Worm (Caenorhabditis elegans) whole organism, late embryonic: ENCODE results near the gene T22H9.1.
A peak's percentile ranks its signal among the peaks of the same experiment; 100 is the strongest.

ENCODE experiments used
- C38D4.7 ChIP-seq: fragments of 200-800 bp; sonication (Bioruptor generic); optimal IDR thresholded peaks from 2 replicates; lab custom pipeline; 2018; ENCODE audit warnings: mild to moderate bottlenecking, missing genetic modification characterization, moderate library complexity, missing compliant biosample characterization
- K02D7.2 ChIP-seq: sonication (generic microtip); optimal IDR thresholded peaks from 2 replicates; lab custom pipeline; 2017; ENCODE audit warnings: mild to moderate bottlenecking, missing genetic modification characterization, missing compliant biosample characterization
- T23F11.4 ChIP-seq: fragments of 200-800 bp; sonication (Bioruptor generic); optimal IDR thresholded peaks from 2 replicates; lab custom pipeline; 2018; ENCODE audit warnings: mild to moderate bottlenecking, missing genetic modification characterization, missing compliant biosample characterization
- Y22D7AL.16 ChIP-seq: sonication (generic microtip); optimal IDR thresholded peaks from 2 replicates; lab custom pipeline; 2016; ENCODE audit warnings: missing genetic modification characterization, missing compliant biosample characterization
- ceh-14 ChIP-seq: sonication (generic microtip); optimal IDR thresholded peaks from 2 replicates; lab custom pipeline; 2016; ENCODE audit warnings: missing genotype, missing genetic modification characterization, missing compliant biosample characterization
- ceh-19 ChIP-seq: fragments of 200-800 bp; sonication (Bioruptor generic); optimal IDR thresholded peaks from 2 replicates; lab custom pipeline; 2018; ENCODE audit warnings: mild to moderate bottlenecking, missing genetic modification characterization, missing compliant biosample characterization
- ceh-24 ChIP-seq: sonication (generic microtip); optimal IDR thresholded peaks from 2 replicates; lab custom pipeline; 2016; ENCODE audit warnings: mild to moderate bottlenecking, missing genetic modification characterization, missing compliant biosample characterization
- ceh-30 ChIP-seq: fragments of 150-350 bp; optimal IDR thresholded peaks from 2 replicates; lab custom pipeline; 2014; ENCODE audit warnings: missing biosample characterization, missing genetic modification characterization
- ceh-9 ChIP-seq: sonication (generic microtip); optimal IDR thresholded peaks from 2 replicates; lab custom pipeline; 2016; ENCODE audit warnings: mild to moderate bottlenecking, missing genetic modification characterization, inconsistent platforms, missing compliant biosample characterization
- che-1 ChIP-seq: sonication (generic microtip); optimal IDR thresholded peaks from 2 replicates; lab custom pipeline; 2016; ENCODE audit warnings: mild to moderate bottlenecking, missing genetic modification characterization, missing compliant biosample characterization
- elt-2 ChIP-seq: sonication (generic microtip); optimal IDR thresholded peaks from 2 replicates; lab custom pipeline; 2016; ENCODE audit warnings: missing genetic modification reagents, missing genetic modification characterization, missing compliant biosample characterization
- ets-4 ChIP-seq: sonication (generic microtip); optimal IDR thresholded peaks from 2 replicates; lab custom pipeline; 2016; ENCODE audit warnings: missing genetic modification characterization, missing compliant biosample characterization
- fax-1 ChIP-seq: sonication (generic microtip); optimal IDR thresholded peaks from 2 replicates; lab custom pipeline; 2016; ENCODE audit warnings: missing genotype, missing genetic modification characterization, missing compliant biosample characterization
- fkh-6 ChIP-seq: sonication (generic microtip); optimal IDR thresholded peaks from 2 replicates; lab custom pipeline; 2016; ENCODE audit warnings: missing genetic modification characterization, missing compliant biosample characterization
- hlh-13 ChIP-seq: fragments of 200-800 bp; sonication (Bioruptor generic); optimal IDR thresholded peaks from 2 replicates; lab custom pipeline; 2018; ENCODE audit warnings: mild to moderate bottlenecking, missing genetic modification characterization, missing compliant biosample characterization
- hlh-15 ChIP-seq: sonication (generic microtip); optimal IDR thresholded peaks from 2 replicates; lab custom pipeline; 2016; ENCODE audit warnings: missing genetic modification characterization, missing compliant biosample characterization
- hlh-30 ChIP-seq: sonication (generic microtip); optimal IDR thresholded peaks from 2 replicates; lab custom pipeline; 2017; ENCODE audit warnings: antibody characterized with exemption, missing genetic modification characterization, missing compliant biosample characterization; ENCODE audit not compliant: insufficient read depth
- hlh-8 ChIP-seq: sonication (generic microtip); optimal IDR thresholded peaks from 2 replicates; lab custom pipeline; 2016; ENCODE audit warnings: missing genotype, missing genetic modification characterization, missing compliant biosample characterization
- lin-11 ChIP-seq: fragments of 200-800 bp; sonication (Bioruptor generic); optimal IDR thresholded peaks from 2 replicates; lab custom pipeline; 2018; ENCODE audit warnings: mild to moderate bottlenecking, missing genetic modification characterization, missing compliant biosample characterization
- nfya-1 ChIP-seq: sonication (generic microtip); optimal IDR thresholded peaks from 2 replicates; lab custom pipeline; 2017; ENCODE audit warnings: missing genetic modification characterization, mild to moderate bottlenecking, missing compliant biosample characterization, antibody characterized with exemption, moderate library complexity
- nhr-232 ChIP-seq: sonication (generic microtip); optimal IDR thresholded peaks from 2 replicates; lab custom pipeline; 2016; ENCODE audit warnings: missing genetic modification characterization, missing compliant biosample characterization
- npax-4 ChIP-seq: sonication (generic microtip); optimal IDR thresholded peaks from 2 replicates; lab custom pipeline; 2016; ENCODE audit warnings: missing genetic modification characterization, missing compliant biosample characterization
- pag-3 ChIP-seq: sonication (generic microtip); optimal IDR thresholded peaks from 2 replicates; lab custom pipeline; 2016; ENCODE audit warnings: missing compliant biosample characterization, missing genetic modification characterization, borderline replicate concordance
- pat-9 ChIP-seq: fragments of 200-800 bp; sonication (Bioruptor generic); optimal IDR thresholded peaks from 2 replicates; lab custom pipeline; 2018; ENCODE audit warnings: mild to moderate bottlenecking, missing genetic modification characterization, moderate library complexity, missing compliant biosample characterization
- pax-1 ChIP-seq: fragments of 150-350 bp; optimal IDR thresholded peaks from 2 replicates; lab custom pipeline; 2014; ENCODE audit warnings: missing biosample characterization, missing genetic modification characterization
- pha-2 ChIP-seq: sonication (generic microtip); optimal IDR thresholded peaks from 2 replicates; lab custom pipeline; 2017; ENCODE audit warnings: mild to moderate bottlenecking, missing genetic modification characterization, missing compliant biosample characterization
- pha-4 ChIP-seq: fragments of 150-350 bp; optimal IDR thresholded peaks from 2 replicates; lab custom pipeline; 2018; ENCODE audit warnings: missing biosample characterization, missing genetic modification reagents, missing genetic modification characterization
- sox-4 ChIP-seq: sonication (generic microtip); optimal IDR thresholded peaks from 2 replicates; lab custom pipeline; 2017; ENCODE audit warnings: mild to moderate bottlenecking, missing genetic modification characterization, inconsistent platforms, missing compliant biosample characterization
- syd-9 ChIP-seq: sonication (generic microtip); optimal IDR thresholded peaks from 2 replicates; lab custom pipeline; 2016; ENCODE audit warnings: mild to moderate bottlenecking, missing genetic modification characterization, moderate library complexity, missing compliant biosample characterization
- tbx-2 ChIP-seq: sonication (generic microtip); optimal IDR thresholded peaks from 2 replicates; lab custom pipeline; 2016; ENCODE audit warnings: missing genetic modification characterization, missing compliant biosample characterization
- ttx-3 ChIP-seq: sonication (generic microtip); optimal IDR thresholded peaks from 2 replicates; lab custom pipeline; 2016; ENCODE audit warnings: missing genetic modification reagents, missing genetic modification characterization, missing compliant biosample characterization
- unc-3 ChIP-seq, 2 experiments: fragments of 200-800 bp in 1 of 2; sonication (Bioruptor generic) in 1 of 2; sonication (generic microtip) in 1 of 2; conservative IDR thresholded peaks in 1 of 2; optimal IDR thresholded peaks in 1 of 2; 2 replicates each; pipeline versions ENCODE4 v1.3.6 to Lab custom; 2016 to 2022; ENCODE audit warnings: missing compliant biosample characterization in 2 of 2, missing genetic modification characterization in 2 of 2, missing genetic modification reagents in 1 of 2
- unc-55 ChIP-seq: sonication (generic microtip); optimal IDR thresholded peaks from 2 replicates; lab custom pipeline; 2017; ENCODE audit warnings: missing biosample characterization, missing genetic modification reagents, missing genetic modification characterization
- zip-5 ChIP-seq: sonication (generic microtip); optimal IDR thresholded peaks from 2 replicates; lab custom pipeline; 2016; ENCODE audit warnings: missing genetic modification characterization, missing compliant biosample characterization

Gene T22H9.1

DNA sequence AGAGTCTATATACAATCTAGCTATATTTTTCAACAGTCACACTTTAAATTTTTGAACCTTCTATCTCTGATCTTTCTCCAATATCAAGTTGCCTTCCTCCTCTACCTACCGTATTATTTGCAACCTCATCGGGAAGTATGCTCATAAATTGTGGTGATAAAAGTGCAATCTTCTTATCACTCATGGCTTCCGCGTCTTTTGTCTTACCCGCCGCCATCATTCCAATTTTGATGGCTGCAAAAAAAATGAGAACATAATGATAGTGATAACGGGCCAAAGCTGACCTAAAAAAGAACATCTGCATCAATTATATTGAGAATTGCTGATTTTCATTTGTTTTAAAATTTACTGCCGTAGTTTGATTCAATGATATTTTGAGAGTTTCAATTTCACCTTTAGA, 17.2 kb downstream of the T22H9.1 start:
- TF ChIP-seq T23F11.4 (no peak), elt-2 (tag; lab: Kevin White, UChicago) (peak; percentile 33)

ce11 chrV:378231-378630, 18.7 kb downstream of the T22H9.1 start:
- TF ChIP-seq pha-2 (tag; lab: Kevin White, UChicago) (no peak), tbx-2 (tag; lab: Kevin White, UChicago) (no peak), Y22D7AL.16 (no peak), ceh-30 (tag; lab: Kevin White, UChicago) (no peak), lin-11 (tag; lab: Kevin White, UChicago) (no peak)

- TF ChIP-seq sox-4 (tag; lab: Kevin White, UChicago): no peak
- TF ChIP-seq K02D7.2 (tag; lab: Kevin White, UChicago): no peak
- no peak for TF ChIP-seq hlh-30
- no peak for TF ChIP-seq ets-4 (tag; lab: Kevin White, UChicago)
- TF ChIP-seq ceh-19 (GFP tag; lab: Kevin White, UChicago): no peak
- no peak for TF ChIP-seq pag-3 (tag; lab: Kevin White, UChicago)
- no peak for TF ChIP-seq ttx-3 (tag; lab: Kevin White, UChicago)
- TF ChIP-seq ceh-24 (tag; lab: Kevin White, UChicago): no peak
- no peak for TF ChIP-seq unc-55
- no peak for TF ChIP-seq hlh-8 (tag; lab: Kevin White, UChicago)
- TF ChIP-seq che-1 (tag; lab: Kevin White, UChicago): no peak
- no peak for TF ChIP-seq C38D4.7 (GFP tag; lab: Kevin White, UChicago)
- TF ChIP-seq syd-9 (tag; lab: Kevin White, UChicago): no peak
- TF ChIP-seq, all 69 proteins: peak for 0
Measured at ce11 chrV:380186-380585, 20.6 kb downstream of the T22H9.1 start, which contains the start of gene mltn-8. Gene mltn-8, minus strand, starts transcription at chrV:380286.

- TF ChIP-seq unc-55: no peak
- no peak for TF ChIP-seq ceh-14 (tag; lab: Kevin White, UChicago)
- no peak for TF ChIP-seq lin-11 (tag; lab: Kevin White, UChicago)
- TF ChIP-seq hlh-30: no peak
- no peak for TF ChIP-seq nfya-1
- no peak for TF ChIP-seq ttx-3 (tag; lab: Kevin White, UChicago)
- TF ChIP-seq nhr-232 (tag; lab: Kevin White, UChicago): no peak
- TF ChIP-seq pax-1: no peak
- no peak for TF ChIP-seq hlh-13 (GFP tag; lab: Kevin White, UChicago)
- no peak for TF ChIP-seq hlh-15 (tag; lab: Kevin White, UChicago)
Measured at ce11 chrV:381227-381950, 21.8 kb downstream of the T22H9.1 start, which contains the start of gene ZK6.8. Gene ZK6.8, plus strand, starts transcription at chrV:381908.

DNA sequence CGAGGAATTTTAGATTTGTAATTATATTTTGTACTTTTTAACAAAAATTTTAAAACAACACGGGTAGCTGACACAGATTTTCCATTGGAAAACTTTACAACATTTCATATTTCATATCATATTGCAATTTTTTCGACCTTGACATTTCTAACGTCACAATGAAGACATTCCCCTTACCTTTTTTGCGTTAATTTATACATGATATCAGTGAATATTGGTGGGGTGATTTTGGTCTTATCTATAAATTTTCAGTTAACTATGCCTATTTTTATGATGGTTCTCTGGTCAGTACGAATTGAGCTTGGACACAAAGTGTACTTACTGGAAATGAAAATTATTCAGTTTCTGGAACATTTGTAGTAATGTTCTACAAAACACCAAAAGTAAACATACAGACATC, 24.9 kb downstream of the T22H9.1 start:
- TF ChIP-seq sox-4 (tag; lab: Kevin White, UChicago): no peak
- TF ChIP-seq ceh-9 (tag; lab: Kevin White, UChicago): no peak
- no peak for TF ChIP-seq pat-9 (tag; lab: Kevin White, UChicago)
- TF ChIP-seq unc-3 (GFP tag; conservative IDR thresholded peaks at IDR 0.05; lab: Robert Waterston, UW): no peak
- no peak for TF ChIP-seq unc-3 (tag; optimal IDR thresholded peaks at IDR 0.05; lab: Kevin White, UChicago)
- no peak for TF ChIP-seq nfya-1
- no peak for TF ChIP-seq npax-4
- no peak for TF ChIP-seq T23F11.4
- TF ChIP-seq pha-4 (tag; lab: Kevin White, UChicago): no peak
- TF ChIP-seq elt-2 (tag; lab: Kevin White, UChicago): no peak
- TF ChIP-seq ceh-24 (tag; lab: Kevin White, UChicago): no peak
- no peak for TF ChIP-seq hlh-13 (GFP tag; lab: Kevin White, UChicago)
- no peak for TF ChIP-seq pha-2 (tag; lab: Kevin White, UChicago)
- no peak for TF ChIP-seq ceh-14 (tag; lab: Kevin White, UChicago)
- no peak for TF ChIP-seq pax-1
- no peak for TF ChIP-seq zip-5 (tag; lab: Kevin White, UChicago)
- TF ChIP-seq fax-1 (tag; lab: Kevin White, UChicago): no peak
- no peak for TF ChIP-seq ceh-30 (tag; lab: Kevin White, UChicago)
- TF ChIP-seq fkh-6 (tag; lab: Kevin White, UChicago): no peak
- TF ChIP-seq hlh-30: no peak
